Fruit fly (Drosophila melanogaster) whole organism, embryonic: Measurements from ENCODE around the gene CG14195.
A peak's percentile ranks its signal among the peaks of the same experiment; 100 is the strongest.

Experiments used
- Abd-B ChIP-seq: fragments of 200-800 bp; sonication (Bioruptor generic); optimal IDR thresholded peaks from 2 replicates; lab custom pipeline; 2018; ENCODE audit warnings: missing biosample characterization, mild to moderate bottlenecking, missing genetic modification characterization, moderate library complexity
- Antp ChIP-seq: fragments of 200-800 bp; sonication (Bioruptor generic); optimal IDR thresholded peaks from 3 replicates; lab custom pipeline; 2016; ENCODE audit warnings: missing biosample characterization, missing genetic modification characterization
- Atf6 ChIP-seq: fragments of 200-800 bp; sonication (Bioruptor generic); IDR thresholded peaks from 2 replicates; pipeline ENCODE4 v1.3.6; 2022; ENCODE audit warnings: missing biosample characterization, missing genetic modification characterization
- CG10366 ChIP-seq: fragments of 200-800 bp; sonication (Bioruptor generic); IDR thresholded peaks from 2 replicates; pipeline ENCODE4 v1.3.6; 2022; ENCODE audit warnings: missing biosample characterization, missing genetic modification characterization
- CG11695 ChIP-seq: fragments of 200-800 bp; sonication (Bioruptor generic); IDR thresholded peaks from 3 replicates; pipeline ENCODE4 v1.3.6; 2022; ENCODE audit warnings: missing biosample characterization, missing genetic modification characterization
- CG12391 ChIP-seq: fragments of 200-800 bp; sonication (Bioruptor generic); optimal IDR thresholded peaks from 3 replicates; lab custom pipeline; 2018; ENCODE audit warnings: missing biosample characterization, mild to moderate bottlenecking, missing genetic modification characterization, moderate library complexity
- CG13424 ChIP-seq: fragments of 200-800 bp; sonication (Bioruptor generic); optimal IDR thresholded peaks from 2 replicates; lab custom pipeline; 2019; ENCODE audit warnings: missing biosample characterization, mild to moderate bottlenecking, missing genetic modification characterization, moderate library complexity
- CG14014 ChIP-seq: fragments of 200-800 bp; sonication (Bioruptor generic); IDR thresholded peaks from 2 replicates; pipeline ENCODE4 v1.3.6; 2022; ENCODE audit warnings: missing biosample characterization, missing genetic modification characterization
- CG15514 ChIP-seq: fragments of 200-800 bp; sonication (Bioruptor generic); optimal IDR thresholded peaks from 3 replicates; lab custom pipeline; 2017; ENCODE audit warnings: missing biosample characterization, missing genetic modification characterization, mild to moderate bottlenecking, moderate library complexity, missing genetic modification reagents
- CG1602 ChIP-seq: fragments of 200-800 bp; sonication (Bioruptor generic); optimal IDR thresholded peaks from 3 replicates; lab custom pipeline; 2016; ENCODE audit warnings: missing biosample characterization, missing genetic modification characterization
- CG1647 ChIP-seq: fragments of 200-800 bp; sonication (Bioruptor generic); optimal IDR thresholded peaks from 3 replicates; lab custom pipeline; 2016; ENCODE audit warnings: missing biosample characterization, missing genetic modification characterization
- CG17186 ChIP-seq: fragments of 200-800 bp; sonication (Bioruptor generic); optimal IDR thresholded peaks from 3 replicates; lab custom pipeline; 2017; ENCODE audit warnings: missing biosample characterization, missing genetic modification reagents, missing genetic modification characterization
- CG17359 ChIP-seq: fragments of 200-800 bp; sonication (Bioruptor generic); optimal IDR thresholded peaks from 3 replicates; lab custom pipeline; 2018; ENCODE audit warnings: missing biosample characterization, mild to moderate bottlenecking, missing genetic modification characterization, moderate library complexity
- CG18599 ChIP-seq: fragments of 200-800 bp; sonication (Bioruptor generic); optimal IDR thresholded peaks from 3 replicates; lab custom pipeline; 2017; ENCODE audit warnings: missing biosample characterization, missing genetic modification characterization, mild to moderate bottlenecking, moderate library complexity, missing genetic modification reagents
- CG18619 ChIP-seq: fragments of 200-800 bp; sonication (Bioruptor generic); optimal IDR thresholded peaks from 3 replicates; lab custom pipeline; 2017; ENCODE audit warnings: missing biosample characterization, mild to moderate bottlenecking, missing genetic modification characterization
- CG18764 ChIP-seq: fragments of 200-800 bp; sonication (Bioruptor generic); optimal IDR thresholded peaks from 3 replicates; lab custom pipeline; 2016; ENCODE audit warnings: missing biosample characterization, missing genetic modification characterization
- CG4820 ChIP-seq: fragments of 200-800 bp; sonication (Bioruptor generic); optimal IDR thresholded peaks from 3 replicates; lab custom pipeline; 2016; ENCODE audit warnings: missing biosample characterization, missing genetic modification characterization
- CG6854 ChIP-seq: fragments of 200-800 bp; sonication (Bioruptor generic); optimal IDR thresholded peaks from 3 replicates; lab custom pipeline; 2017; ENCODE audit warnings: missing biosample characterization, mild to moderate bottlenecking, missing genetic modification characterization
- CG7556 ChIP-seq: fragments of 200-800 bp; sonication (Bioruptor generic); optimal IDR thresholded peaks from 2 replicates; lab custom pipeline; 2017; ENCODE audit warnings: missing biosample characterization, mild to moderate bottlenecking, missing genetic modification characterization
- CG8281 ChIP-seq: fragments of 200-800 bp; sonication (Bioruptor generic); optimal IDR thresholded peaks from 2 replicates; lab custom pipeline; 2018; ENCODE audit warnings: missing biosample characterization, mild to moderate bottlenecking, missing genetic modification characterization, moderate library complexity
- CG8388 ChIP-seq: fragments of 200-800 bp; sonication (Bioruptor generic); optimal IDR thresholded peaks from 2 replicates; lab custom pipeline; 2019; ENCODE audit warnings: missing biosample characterization, mild to moderate bottlenecking, missing genetic modification characterization, moderate library complexity
- CG9932 ChIP-seq: fragments of 200-800 bp; sonication (Bioruptor generic); IDR thresholded peaks from 2 replicates; pipeline ENCODE4 v1.3.6; 2022; ENCODE audit warnings: missing biosample characterization, missing genetic modification characterization
- CHES-1-like ChIP-seq: fragments of 200-800 bp; sonication (Bioruptor generic); optimal IDR thresholded peaks from 2 replicates; lab custom pipeline; 2016; ENCODE audit warnings: missing biosample characterization, missing genetic modification characterization
- CkIIα-i1 ChIP-seq: fragments of 200-800 bp; sonication (Bioruptor generic); IDR thresholded peaks from 2 replicates; pipeline ENCODE4 v1.3.6; 2022; ENCODE audit warnings: missing biosample characterization, missing genetic modification characterization
- CoRest ChIP-seq: fragments of 200-800 bp; sonication (Bioruptor generic); optimal IDR thresholded peaks from 3 replicates; lab custom pipeline; 2018; ENCODE audit warnings: missing biosample characterization, mild to moderate bottlenecking, missing genetic modification characterization, moderate library complexity
- Dek ChIP-seq: fragments of 200-800 bp; sonication (Bioruptor generic); optimal IDR thresholded peaks from 3 replicates; lab custom pipeline; 2019; ENCODE audit warnings: missing biosample characterization, mild to moderate bottlenecking, missing genetic modification characterization, moderate library complexity
- HHEX ChIP-seq: fragments of 200-800 bp; sonication (Bioruptor generic); optimal IDR thresholded peaks from 3 replicates; lab custom pipeline; 2017; ENCODE audit warnings: missing biosample characterization, mild to moderate bottlenecking, missing genetic modification characterization, missing genetic modification reagents
- Hsf ChIP-seq: fragments of 200-800 bp; sonication (Bioruptor generic); optimal IDR thresholded peaks from 3 replicates; lab custom pipeline; 2016; ENCODE audit warnings: missing biosample characterization, missing genetic modification characterization
- Meics ChIP-seq: fragments of 200-800 bp; sonication (Bioruptor generic); optimal IDR thresholded peaks from 2 replicates; lab custom pipeline; 2017; ENCODE audit warnings: missing biosample characterization, mild to moderate bottlenecking, missing genetic modification characterization
- Myb ChIP-seq: fragments of 200-800 bp; sonication (Bioruptor generic); optimal IDR thresholded peaks from 2 replicates; lab custom pipeline; 2016; ENCODE audit warnings: missing biosample characterization, missing genetic modification characterization
- NK7.1 ChIP-seq: fragments of 200-800 bp; sonication (Bioruptor generic); optimal IDR thresholded peaks from 3 replicates; lab custom pipeline; 2016; ENCODE audit warnings: missing biosample characterization, missing genetic modification characterization
- Nf-YA ChIP-seq: fragments of 200-800 bp; sonication (Bioruptor generic); IDR thresholded peaks from 2 replicates; pipeline ENCODE4 v1.3.6; 2022; ENCODE audit warnings: missing biosample characterization, missing genetic modification characterization
- Ssrp ChIP-seq: fragments of 200-800 bp; sonication (Bioruptor generic); optimal IDR thresholded peaks from 2 replicates; lab custom pipeline; 2018; ENCODE audit warnings: missing biosample characterization, mild to moderate bottlenecking, missing genetic modification characterization, moderate library complexity
- Trl ChIP-seq, 3 experiments: fragments of >200 bp in 2 of 3; fragments of 200-800 bp in 1 of 3; sonication (Bioruptor generic) in 1 of 3; optimal IDR thresholded peaks; 2 replicates in 1 of 3; 3 replicates in 2 of 3; lab custom pipeline; 2016 to 2017; ENCODE audit warnings: missing biosample characterization in 1 of 3, missing genetic modification characterization in 1 of 3
- Usf ChIP-seq: fragments of 200-800 bp; sonication (Bioruptor generic); optimal IDR thresholded peaks from 2 replicates; lab custom pipeline; 2017; ENCODE audit warnings: missing genotype, missing biosample characterization, missing genetic modification characterization
- ap ChIP-seq: fragments of 200-800 bp; sonication (Bioruptor generic); IDR thresholded peaks from 2 replicates; pipeline ENCODE4 v1.3.6; 2022; ENCODE audit warnings: missing biosample characterization, missing genetic modification characterization
- bsh ChIP-seq, 2 experiments: fragments of 200-800 bp; sonication (Bioruptor generic); optimal IDR thresholded peaks; 2 replicates each; lab custom pipeline; 2017 to 2018; ENCODE audit warnings: mild to moderate bottlenecking in 2 of 2, missing biosample characterization in 2 of 2, missing genetic modification characterization in 2 of 2, moderate library complexity in 1 of 2
- disco-r ChIP-seq: fragments of 200-800 bp; sonication (Bioruptor generic); optimal IDR thresholded peaks from 2 replicates; lab custom pipeline; 2016; ENCODE audit warnings: missing biosample characterization, missing genetic modification characterization
- dysf ChIP-seq: fragments of 200-800 bp; sonication (Bioruptor generic); IDR thresholded peaks from 3 replicates; pipeline ENCODE4 v1.3.6; 2022; ENCODE audit warnings: missing biosample characterization, missing genetic modification characterization
- ems ChIP-seq: fragments of 200-800 bp; sonication (Bioruptor generic); optimal IDR thresholded peaks from 3 replicates; lab custom pipeline; 2016; ENCODE audit warnings: missing biosample characterization, missing genetic modification characterization
- her ChIP-seq: fragments of 200-800 bp; sonication (Bioruptor generic); optimal IDR thresholded peaks from 2 replicates; lab custom pipeline; 2016; ENCODE audit warnings: missing biosample characterization, missing genetic modification characterization
- org-1 ChIP-seq: fragments of 200-800 bp; sonication (Bioruptor generic); optimal IDR thresholded peaks from 2 replicates; lab custom pipeline; 2017; ENCODE audit warnings: missing biosample characterization, missing genetic modification characterization
- otp ChIP-seq: fragments of 200-800 bp; sonication (Bioruptor generic); IDR thresholded peaks from 3 replicates; pipeline ENCODE4, ENCODE4 v1.3.6; 2022; ENCODE audit warnings: missing biosample characterization, missing genetic modification characterization
- phol ChIP-seq: fragments of 200-800 bp; sonication (Bioruptor generic); optimal IDR thresholded peaks from 3 replicates; lab custom pipeline; 2018; ENCODE audit warnings: missing biosample characterization, mild to moderate bottlenecking, missing genetic modification characterization, moderate library complexity
- salm ChIP-seq: fragments of 200-800 bp; sonication (Bioruptor generic); optimal IDR thresholded peaks from 2 replicates; lab custom pipeline; 2018; ENCODE audit warnings: missing biosample characterization, mild to moderate bottlenecking, missing genetic modification characterization
- sc ChIP-seq, 3 experiments: fragments of >200 bp in 2 of 3; fragments of 200-800 bp in 1 of 3; sonication (Bioruptor generic) in 1 of 3; optimal IDR thresholded peaks; 2 replicates in 2 of 3; 3 replicates in 1 of 3; lab custom pipeline; 2017; ENCODE audit warnings: mild to moderate bottlenecking in 1 of 3, missing biosample characterization in 1 of 3, missing genetic modification characterization in 1 of 3, missing genetic modification reagents in 1 of 3
- shn ChIP-seq: fragments of 200-800 bp; sonication (Bioruptor generic); optimal IDR thresholded peaks from 3 replicates; lab custom pipeline; 2016; ENCODE audit warnings: missing biosample characterization, missing genetic modification characterization
- vvl ChIP-seq: fragments of 200-800 bp; sonication (Bioruptor generic); IDR thresholded peaks from 2 replicates; pipeline ENCODE4 v1.3.6; 2022; ENCODE audit warnings: missing biosample characterization, missing genetic modification characterization
- wdn ChIP-seq: fragments of 200-800 bp; sonication (Bioruptor generic); IDR thresholded peaks from 2 replicates; pipeline ENCODE4 v1.3.6; 2022; ENCODE audit warnings: missing biosample characterization, missing genetic modification characterization

Gene CG14195

DNA sequence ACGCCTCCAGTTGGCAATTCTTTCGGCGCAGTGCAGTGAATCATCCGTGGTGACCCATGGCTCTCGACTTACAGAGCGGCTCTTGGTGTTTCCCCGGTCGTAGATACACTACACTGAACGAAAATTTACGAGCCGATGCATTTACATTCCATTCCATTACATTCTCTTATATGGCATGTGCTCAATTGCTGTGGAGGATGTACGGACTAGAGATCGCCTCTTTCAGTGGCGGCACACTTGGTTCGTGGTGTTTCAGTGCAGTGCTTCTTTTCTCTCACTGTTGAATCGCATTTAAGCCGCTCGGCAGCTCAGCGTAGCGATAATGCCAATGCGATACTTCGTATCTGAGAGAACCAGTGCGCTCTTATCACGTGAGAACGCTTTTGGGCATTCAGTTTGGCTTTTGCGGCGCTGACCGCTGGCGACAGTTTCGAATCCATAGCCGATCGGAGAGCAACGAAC is 24.2 kb downstream of the CG14195 start, which contains the start of gene Mec2 (continued):
- peak; percentile 17 to 70 for TF ChIP-seq bsh (GFP tag; optimal IDR thresholded peaks at IDR 0.05; lab: Kevin White, UChicago)
- TF ChIP-seq NK7.1 (GFP tag; lab: Kevin White, UChicago): peak; percentile 52
- TF ChIP-seq org-1 (GFP tag; lab: Kevin White, UChicago): peak; percentile 47
- peak; percentile 33 for TF ChIP-seq Abd-B (GFP tag; lab: Kevin White, UChicago)
- TF ChIP-seq Atf6 (GFP tag; lab: Robert Waterston, UW): peak; percentile 37; the same call in 1 of the 2 replicates
- no peak for TF ChIP-seq Usf
- no peak for TF ChIP-seq HHEX (GFP tag; lab: Kevin White, UChicago)
- TF ChIP-seq CG8281 (tag; lab: Kevin White, UChicago): no peak
- TF ChIP-seq CG11695 (GFP tag; lab: Robert Waterston, UW): 0 out of 3 replicates have a peak, but pooled peaks have one; percentile 18
- peak; percentile 55 for TF ChIP-seq CG7556 (GFP tag; lab: Kevin White, UChicago)
- TF ChIP-seq CkIIα-i1 (GFP tag; lab: Robert Waterston, UW): no peak
- peak; percentile 36 for TF ChIP-seq CG18599
- TF ChIP-seq vvl (GFP tag; lab: Robert Waterston, UW): peak; percentile 41; the same call in 1 of the 2 replicates
- TF ChIP-seq CG4820: peak; percentile 24
- peak; percentile 62 for TF ChIP-seq dysf (GFP tag; lab: Robert Waterston, UW)
- peak; percentile 30 for TF ChIP-seq CG18619 (GFP tag; lab: Kevin White, UChicago)
- TF ChIP-seq Meics (GFP tag; lab: Kevin White, UChicago): peak; percentile 23
- peak; percentile 40 for TF ChIP-seq Ssrp (tag; lab: Kevin White, UChicago)
- TF ChIP-seq sc (optimal IDR thresholded peaks at IDR 0.05; lab: Kevin White, UChicago): no peak
- no peak for TF ChIP-seq sc (GFP tag; optimal IDR thresholded peaks at IDR 0.05; lab: Kevin White, UChicago)
- peak; percentile 57 for TF ChIP-seq CG12391 (tag; lab: Kevin White, UChicago)
- TF ChIP-seq Dek (tag; lab: Kevin White, UChicago): peak; percentile 47
- TF ChIP-seq CG10366: peak; percentile 63
- TF ChIP-seq CG13424 (tag; lab: Kevin White, UChicago): peak; percentile 1
- TF ChIP-seq CHES-1-like: peak; percentile 58
- peak; percentile 48; the same call in 1 of the 2 replicates for TF ChIP-seq wdn (GFP tag; lab: Robert Waterston, UW)
- no peak for TF ChIP-seq Trl (optimal IDR thresholded peaks at IDR 0.05; lab: Kevin White, UChicago)
- no peak for TF ChIP-seq Trl (GFP tag; optimal IDR thresholded peaks at IDR 0.05; lab: Kevin White, UChicago)
- TF ChIP-seq CG15514 (GFP tag; lab: Kevin White, UChicago): peak; percentile 32
- TF ChIP-seq CG9932 (GFP tag; lab: Robert Waterston, UW): peak; percentile 34
- TF ChIP-seq CG18764 (GFP tag; lab: Kevin White, UChicago): no peak
- peak; percentile 54 for TF ChIP-seq Antp
- peak; percentile 57 for TF ChIP-seq CG14014
- TF ChIP-seq Hsf (GFP tag; lab: Kevin White, UChicago): peak; percentile 40
- TF ChIP-seq salm (tag; lab: Kevin White, UChicago): no peak
- TF ChIP-seq ems (GFP tag; lab: Kevin White, UChicago): peak; percentile 26
- TF ChIP-seq phol: peak; percentile 18
- TF ChIP-seq her (GFP tag; lab: Kevin White, UChicago): peak; percentile 30
- TF ChIP-seq ap (GFP tag; lab: Robert Waterston, UW): peak; percentile 38; the same call in 1 of the 2 replicates
- 0 out of 3 replicates have a peak, but pooled peaks have one; percentile 51 for TF ChIP-seq otp (GFP tag; lab: Robert Waterston, UW)
- TF ChIP-seq CG17186 (GFP tag; lab: Kevin White, UChicago): no peak
- peak; percentile 27 for TF ChIP-seq CG17359
- TF ChIP-seq CG1602: peak; percentile 12
- peak; percentile 44; the same call in 1 of the 2 replicates for TF ChIP-seq Nf-YA (GFP tag; lab: Robert Waterston, UW)
- peak; percentile 65 for TF ChIP-seq shn (GFP tag; lab: Kevin White, UChicago)
- peak; percentile 0 for TF ChIP-seq CG1647 (GFP tag; lab: Kevin White, UChicago)
- TF ChIP-seq CoRest: peak; percentile 50
- peak; percentile 22 for TF ChIP-seq disco-r (GFP tag; lab: Kevin White, UChicago)
- TF ChIP-seq Myb (GFP tag; lab: Kevin White, UChicago): peak; percentile 53
- peak; percentile 46 for TF ChIP-seq CG8388
- TF ChIP-seq CG6854: no peak
